Fruit fly (Drosophila melanogaster) Kc167 (cell line): ENCODE measurements around the gene CG15740.

Experiments used
- Myc ChIP-seq: fragments of >200 bp; optimal IDR thresholded peaks from 2 replicates; lab custom pipeline; 2017; ENCODE audit warnings: missing external identifiers
- Sin3A ChIP-seq: fragments of >200 bp; optimal IDR thresholded peaks from 2 replicates; lab custom pipeline; 2018; ENCODE audit warnings: missing external identifiers
- h ChIP-seq: fragments of >200 bp; optimal IDR thresholded peaks from 3 replicates; lab custom pipeline; 2018; ENCODE audit warnings: missing external identifiers
- insv ChIP-seq: fragments of >200 bp; optimal IDR thresholded peaks from 3 replicates; lab custom pipeline; 2018; ENCODE audit warnings: missing external identifiers
- psq ChIP-seq: fragments of >200 bp; optimal IDR thresholded peaks from 2 replicates; lab custom pipeline; 2017; ENCODE audit warnings: missing external identifiers
- ttk ChIP-seq: sonication (Bioruptor generic); optimal IDR thresholded peaks from 2 replicates; lab custom pipeline; 2017; ENCODE audit warnings: missing external identifiers

The CG15740 gene

DNA sequence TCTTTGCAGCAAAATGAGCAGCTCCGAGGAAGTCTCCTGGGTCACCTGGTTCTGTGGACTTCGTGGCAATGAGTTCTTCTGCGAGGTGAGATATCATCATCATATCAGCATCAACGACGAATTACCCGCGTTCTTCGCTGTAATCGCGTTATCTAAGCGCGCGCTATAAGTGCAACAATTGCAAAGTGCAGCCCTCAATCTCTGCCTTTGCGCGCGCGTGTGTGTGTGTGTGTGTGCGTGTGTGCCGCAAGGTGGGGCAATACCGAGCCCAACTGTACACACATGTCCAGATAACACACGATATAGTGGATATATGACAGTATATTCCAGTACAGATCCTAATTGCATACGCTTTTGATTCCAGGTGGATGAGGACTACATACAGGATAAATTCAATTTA, 52.5 kb downstream of the CG15740 start:
- TF ChIP-seq Sin3A: no peak
- TF ChIP-seq psq (lab: Kevin White, UChicago): no peak
- TF ChIP-seq Myc (lab: Kevin White, UChicago): no peak
- TF ChIP-seq h (lab: Kevin White, UChicago): no peak
- TF ChIP-seq insv: no peak
- no peak for TF ChIP-seq ttk (lab: Kevin White, UChicago)
